Fruit fly (Drosophila melanogaster) whole organism, wandering third instar larva: ENCODE results near the gene heix.

ENCODE experiments used
- Abd-B ChIP-seq: fragments of >200 bp; optimal IDR thresholded peaks from 2 replicates; lab custom pipeline; 2017; ENCODE audit warnings: missing biosample characterization, missing genetic modification characterization
- CG32264 ChIP-seq: fragments of 200-800 bp; sonication (Bioruptor generic); optimal IDR thresholded peaks from 2 replicates; lab custom pipeline; 2016; ENCODE audit warnings: missing biosample characterization, missing genetic modification characterization
- CG9705 ChIP-seq: fragments of 200-800 bp; sonication (Bioruptor generic); optimal IDR thresholded peaks from 2 replicates; lab custom pipeline; 2018; ENCODE audit warnings: missing biosample characterization, mild to moderate bottlenecking, missing genetic modification characterization
- CrebA ChIP-seq: fragments of 200-800 bp; sonication (Bioruptor generic); optimal IDR thresholded peaks from 2 replicates; lab custom pipeline; 2016; ENCODE audit warnings: missing biosample characterization, mild to moderate bottlenecking, missing genetic modification characterization, borderline replicate concordance
- Dfd ChIP-seq: fragments of >200 bp; optimal IDR thresholded peaks from 2 replicates; lab custom pipeline; 2017; ENCODE audit warnings: missing biosample characterization, missing genetic modification characterization
- Dif ChIP-seq: fragments of 200-275, 200-300 bp; sonication (Bioruptor generic); optimal IDR thresholded peaks from 2 replicates; lab custom pipeline; 2018; ENCODE audit warnings: missing biosample characterization, missing genetic modification characterization; ENCODE audit not compliant: partially characterized antibody
- GATAd ChIP-seq: sonication (Bioruptor generic); optimal IDR thresholded peaks from 2 replicates; lab custom pipeline; 2016; ENCODE audit warnings: missing biosample characterization, missing genetic modification characterization
- HLH106 ChIP-seq: fragments of 200-800 bp; optimal IDR thresholded peaks from 3 replicates; lab custom pipeline; 2019; ENCODE audit warnings: missing biosample characterization, mild to moderate bottlenecking, missing genetic modification characterization, moderate library complexity
- Hnf4 ChIP-seq: fragments of 200-800 bp; sonication (Bioruptor generic); optimal IDR thresholded peaks from 2 replicates; lab custom pipeline; 2016; ENCODE audit warnings: missing biosample characterization, mild to moderate bottlenecking, missing genetic modification characterization
- Hr78 ChIP-seq: fragments of >200 bp; optimal IDR thresholded peaks from 2 replicates; lab custom pipeline; 2017; ENCODE audit warnings: missing biosample characterization, missing genetic modification characterization
- Hr83 ChIP-seq: fragments of 200-300 bp; sonication (Bioruptor generic); optimal IDR thresholded peaks from 2 replicates; lab custom pipeline; 2016; ENCODE audit warnings: missing biosample characterization, mild to moderate bottlenecking, missing genetic modification characterization, moderate library complexity; ENCODE audit not compliant: poor library complexity, severe bottlenecking
- Jra ChIP-seq: sonication (Bioruptor generic); optimal IDR thresholded peaks from 2 replicates; lab custom pipeline; 2016; ENCODE audit warnings: missing biosample characterization, missing genetic modification characterization
- Mio ChIP-seq: sonication (Bioruptor generic); optimal IDR thresholded peaks from 2 replicates; lab custom pipeline; 2016; ENCODE audit warnings: missing biosample characterization, missing genetic modification characterization
- Myc ChIP-seq: fragments of >200 bp; optimal IDR thresholded peaks from 2 replicates; lab custom pipeline; 2017
- OdsH ChIP-seq: fragments of 200-800 bp; sonication (Bioruptor generic); optimal IDR thresholded peaks from 2 replicates; lab custom pipeline; 2016; ENCODE audit warnings: missing biosample characterization, mild to moderate bottlenecking, missing genetic modification characterization
- Rel ChIP-seq, 2 experiments: fragments of 200-800 bp; sonication (Bioruptor generic) in 1 of 2; optimal IDR thresholded peaks; 2 replicates in 1 of 2; 3 replicates in 1 of 2; lab custom pipeline; 2016 to 2019; ENCODE audit warnings: mild to moderate bottlenecking in 2 of 2, missing biosample characterization in 2 of 2, missing genetic modification characterization in 2 of 2, moderate library complexity in 1 of 2
- Sp1 ChIP-seq: fragments of 200-800 bp; sonication (Bioruptor generic); optimal IDR thresholded peaks from 3 replicates; lab custom pipeline; 2019; ENCODE audit warnings: missing biosample characterization, mild to moderate bottlenecking, missing genetic modification characterization, moderate library complexity
- Vsx2 ChIP-seq: fragments of 200-300, 225-300 bp; sonication (Bioruptor generic); optimal IDR thresholded peaks from 2 replicates; lab custom pipeline; 2018; ENCODE audit warnings: missing biosample characterization, missing genetic modification characterization; ENCODE audit not compliant: partially characterized antibody
- br ChIP-seq: fragments of 200-800 bp; sonication (Bioruptor generic); optimal IDR thresholded peaks from 2 replicates; lab custom pipeline; 2016; ENCODE audit warnings: missing biosample characterization, missing genetic modification characterization
- brk ChIP-seq: fragments of 200-800 bp; sonication (Bioruptor generic); optimal IDR thresholded peaks from 2 replicates; lab custom pipeline; 2016; ENCODE audit warnings: missing biosample characterization, mild to moderate bottlenecking, missing genetic modification characterization
- dl ChIP-seq, 2 experiments: fragments of 175-275, 200-275 bp in 1 of 2; fragments of 200-275 bp in 1 of 2; sonication (Bioruptor generic); optimal IDR thresholded peaks; lab custom pipeline; 2018; ENCODE audit warnings: mild to moderate bottlenecking in 2 of 2, missing biosample characterization in 2 of 2, missing genetic modification characterization in 2 of 2, moderate library complexity in 2 of 2; ENCODE audit not compliant: partially characterized antibody in 2 of 2, insufficient read depth in 1 of 2
- dmrt93B ChIP-seq: fragments of 200-800 bp; sonication (Bioruptor generic); optimal IDR thresholded peaks from 2 replicates; lab custom pipeline; 2018; ENCODE audit warnings: missing biosample characterization, mild to moderate bottlenecking, missing genetic modification characterization
- ey ChIP-seq: fragments of 200-800 bp; sonication (Bioruptor generic); optimal IDR thresholded peaks from 2 replicates; lab custom pipeline; 2016; ENCODE audit warnings: missing biosample characterization, missing genetic modification characterization
- foxo ChIP-seq, 2 experiments: fragments of 200-800 bp; sonication (Bioruptor generic); optimal IDR thresholded peaks; 2 replicates in 1 of 2; 3 replicates in 1 of 2; lab custom pipeline; 2016 to 2017; ENCODE audit warnings: missing biosample characterization in 2 of 2, missing genetic modification characterization in 2 of 2
- fru ChIP-seq: fragments of 200-800 bp; sonication (Bioruptor generic); optimal IDR thresholded peaks from 3 replicates; lab custom pipeline; 2016; ENCODE audit warnings: missing biosample characterization, mild to moderate bottlenecking, missing genetic modification characterization
- h ChIP-seq: fragments of 200-800 bp; sonication (Bioruptor generic); optimal IDR thresholded peaks from 3 replicates; lab custom pipeline; 2016; ENCODE audit warnings: missing biosample characterization, mild to moderate bottlenecking, missing genetic modification characterization
- jim ChIP-seq: fragments of 175-275, 200-325 bp; sonication (Bioruptor generic); optimal IDR thresholded peaks from 2 replicates; lab custom pipeline; 2016; ENCODE audit warnings: missing biosample characterization, mild to moderate bottlenecking, missing genetic modification characterization
- lola ChIP-seq: fragments of >200 bp; optimal IDR thresholded peaks from 2 replicates; lab custom pipeline; 2017; ENCODE audit warnings: missing biosample characterization, missing genetic modification characterization
- psq ChIP-seq: fragments of 200-800 bp; sonication (Bioruptor generic); optimal IDR thresholded peaks from 3 replicates; lab custom pipeline; 2017; ENCODE audit warnings: missing biosample characterization, mild to moderate bottlenecking, missing genetic modification characterization, moderate library complexity
- rgr ChIP-seq: fragments of 200-800 bp; sonication (Bioruptor generic); optimal IDR thresholded peaks from 3 replicates; lab custom pipeline; 2016; ENCODE audit warnings: missing biosample characterization, mild to moderate bottlenecking, missing genetic modification characterization
- sage ChIP-seq: fragments of 200-800 bp; sonication (Bioruptor generic); optimal IDR thresholded peaks from 2 replicates; lab custom pipeline; 2016; ENCODE audit warnings: missing biosample characterization, mild to moderate bottlenecking, missing genetic modification characterization
- sv ChIP-seq: fragments of 200-800 bp; sonication (Bioruptor generic); optimal IDR thresholded peaks from 3 replicates; lab custom pipeline; 2016; ENCODE audit warnings: missing biosample characterization, missing genetic modification characterization
- tai ChIP-seq: sonication (Bioruptor generic); optimal IDR thresholded peaks from 2 replicates; lab custom pipeline; 2016; ENCODE audit warnings: missing biosample characterization, missing genetic modification characterization
- usp ChIP-seq: fragments of >200 bp; optimal IDR thresholded peaks from 2 replicates; lab custom pipeline; 2017; ENCODE audit warnings: missing biosample characterization, missing genetic modification characterization
- woc ChIP-seq: sonication (Bioruptor generic); optimal IDR thresholded peaks from 2 replicates; lab custom pipeline; 2016; ENCODE audit warnings: missing biosample characterization, mild to moderate bottlenecking, missing genetic modification characterization

The heix gene

DNA sequence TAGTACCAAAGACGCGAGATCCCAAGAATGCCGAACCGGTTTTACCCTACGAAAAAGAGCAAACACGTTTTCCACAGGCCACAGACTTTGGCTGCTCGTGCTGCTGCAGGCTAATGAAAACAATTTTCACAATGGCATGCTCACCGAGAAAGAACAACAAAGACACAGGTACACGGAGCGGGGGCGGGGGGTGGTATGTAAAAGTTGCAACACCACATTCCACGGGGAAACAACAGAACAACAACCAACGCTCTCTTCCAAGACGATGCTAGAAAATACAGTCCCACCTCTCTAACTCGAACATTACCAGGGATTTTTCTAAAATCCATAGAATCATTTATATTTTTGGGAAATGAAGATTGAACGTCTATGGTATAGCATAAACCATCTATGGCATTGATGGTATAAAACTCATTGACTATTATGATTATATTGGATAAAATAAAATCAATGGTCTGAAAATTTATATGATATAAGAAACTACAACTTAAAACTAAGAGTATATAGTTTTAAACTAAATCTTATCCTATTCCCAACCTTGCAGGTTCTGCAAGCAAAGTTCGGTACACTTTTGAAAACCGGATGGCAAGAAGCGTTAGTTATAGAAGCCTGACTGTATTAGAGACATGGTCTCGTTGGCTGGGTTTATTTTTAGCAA, 18.1 kb downstream of the heix start (continued):
- no peak for TF ChIP-seq Dfd (GFP tag; lab: Kevin White, UChicago)
- no peak for TF ChIP-seq CG9705 (GFP tag; lab: Kevin White, UChicago)
- TF ChIP-seq fru (GFP tag; lab: Kevin White, UChicago): peak; percentile 45
- no peak for TF ChIP-seq jim
- no peak for TF ChIP-seq Hr83 (GFP tag; lab: Kevin White, UChicago)

dm6 chr2L:16279774-16280252, 19.8 kb downstream of the heix start:
- TF ChIP-seq Hr78 (GFP tag; lab: Kevin White, UChicago) (no peak), jim (no peak), tai (GFP tag; lab: Kevin White, UChicago) (no peak), dl (GFP tag; optimal IDR thresholded peaks at IDR 0.05; lab: Kevin White, UChicago; ENCODE audit: insufficient read depth in 1 of 2, partially characterized antibody in 2 of 2) (no peak), sage (GFP tag; lab: Kevin White, UChicago) (no peak), CG9705 (GFP tag; lab: Kevin White, UChicago) (no peak), fru (GFP tag; lab: Kevin White, UChicago) (peak; percentile 79), Myc (lab: Kevin White, UChicago) (no peak), Abd-B (GFP tag; lab: Kevin White, UChicago) (no peak), h (GFP tag; lab: Kevin White, UChicago) (peak; percentile 78), Mio (GFP tag; lab: Kevin White, UChicago) (no peak), Jra (GFP tag; lab: Kevin White, UChicago) (no peak), psq (GFP tag; lab: Kevin White, UChicago) (peak; percentile 56), OdsH (GFP tag; lab: Kevin White, UChicago) (peak; percentile 72), foxo (GFP tag; optimal IDR thresholded peaks at IDR 0.05; lab: Kevin White, UChicago) (peak in 1 of 2 experiments; percentile 68), woc (GFP tag; lab: Kevin White, UChicago) (peak; percentile 62), ey (GFP tag; lab: Kevin White, UChicago) (peak; percentile 73), dmrt93B (GFP tag; lab: Kevin White, UChicago) (peak; percentile 20), GATAd (GFP tag; lab: Kevin White, UChicago) (no peak), rgr (GFP tag; lab: Kevin White, UChicago) (peak; percentile 73), usp (no peak), br (GFP tag; lab: Kevin White, UChicago) (peak; percentile 49), Sp1 (GFP tag; lab: Kevin White, UChicago) (peak; percentile 46), sv (GFP tag; lab: Kevin White, UChicago) (peak; percentile 88), lola (GFP tag; lab: Kevin White, UChicago) (no peak), Hnf4 (GFP tag; lab: Kevin White, UChicago) (peak; percentile 32), Rel (GFP tag; optimal IDR thresholded peaks at IDR 0.05; lab: Kevin White, UChicago) (no peak), Rel (tag; optimal IDR thresholded peaks at IDR 0.05; lab: Kevin White, UChicago) (no peak), Vsx2 (GFP tag; lab: Kevin White, UChicago) (no peak), HLH106 (tag; lab: Kevin White, UChicago) (peak; percentile 53)

DNA sequence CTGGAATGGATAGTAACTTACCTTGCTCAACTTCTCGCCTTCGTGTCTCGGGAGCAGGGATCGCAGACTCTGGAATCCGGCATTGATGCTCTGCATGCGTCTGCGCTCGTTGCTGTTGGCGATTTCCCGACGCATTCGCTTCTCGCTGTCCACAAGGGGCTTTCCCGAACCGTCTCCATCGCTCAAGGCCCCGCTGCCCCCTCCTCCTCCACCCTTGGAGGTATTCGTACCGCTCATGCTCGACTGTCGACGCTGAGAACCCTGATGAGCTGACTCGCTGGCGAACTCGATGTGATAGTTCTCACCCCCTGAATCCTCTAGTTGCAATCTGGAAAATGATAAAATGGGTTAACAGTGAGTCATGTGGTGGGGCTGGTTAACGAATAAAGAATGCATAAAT, 20.8 kb downstream of the heix start:
- TF ChIP-seq HLH106 (tag; lab: Kevin White, UChicago): no peak
- no peak for TF ChIP-seq Rel (GFP tag; optimal IDR thresholded peaks at IDR 0.05; lab: Kevin White, UChicago)
- peak; percentile 82 for TF ChIP-seq Rel (tag; optimal IDR thresholded peaks at IDR 0.05; lab: Kevin White, UChicago)
- no peak for TF ChIP-seq usp

- TF ChIP-seq CG32264 (GFP tag; lab: Kevin White, UChicago): no peak
- TF ChIP-seq lola (GFP tag; lab: Kevin White, UChicago): no peak
- TF ChIP-seq psq (GFP tag; lab: Kevin White, UChicago): no peak
- no peak for TF ChIP-seq Abd-B (GFP tag; lab: Kevin White, UChicago)
- no peak for TF ChIP-seq foxo (GFP tag; optimal IDR thresholded peaks at IDR 0.05; lab: Kevin White, UChicago)
- TF ChIP-seq Rel (GFP tag; optimal IDR thresholded peaks at IDR 0.05; lab: Kevin White, UChicago): no peak
- TF ChIP-seq Rel (tag; optimal IDR thresholded peaks at IDR 0.05; lab: Kevin White, UChicago): no peak
- no peak for TF ChIP-seq OdsH (GFP tag; lab: Kevin White, UChicago)
- TF ChIP-seq CrebA (GFP tag; lab: Kevin White, UChicago): no peak
- no peak for TF ChIP-seq jim
- no peak for TF ChIP-seq dl (GFP tag; optimal IDR thresholded peaks at IDR 0.05; lab: Kevin White, UChicago; ENCODE audit: insufficient read depth in 1 of 2, partially characterized antibody in 2 of 2)
- no peak for TF ChIP-seq sage (GFP tag; lab: Kevin White, UChicago)
- TF ChIP-seq tai (GFP tag; lab: Kevin White, UChicago): no peak
- no peak for TF ChIP-seq Dif (GFP tag; lab: Kevin White, UChicago)
- no peak for TF ChIP-seq brk (GFP tag; lab: Kevin White, UChicago)
- no peak for TF ChIP-seq br (GFP tag; lab: Kevin White, UChicago)
- TF ChIP-seq dmrt93B (GFP tag; lab: Kevin White, UChicago): no peak
- no peak for TF ChIP-seq fru (GFP tag; lab: Kevin White, UChicago)
Measured at dm6 chr2L:16277922-16278321, 21.7 kb downstream of the heix start.
